Fruit fly (Drosophila melanogaster) whole organism, embryonic: ENCODE results near the gene EMC5.

Source experiments
- ATbp ChIP-seq: fragments of 200-800 bp; sonication (Bioruptor generic); optimal IDR thresholded peaks from 2 replicates; lab custom pipeline; 2017; ENCODE audit warnings: missing biosample characterization, mild to moderate bottlenecking, missing genetic modification characterization, missing genetic modification reagents
- Atf6 ChIP-seq: fragments of 200-800 bp; sonication (Bioruptor generic); IDR thresholded peaks from 2 replicates; pipeline ENCODE4 v1.3.6; 2022; ENCODE audit warnings: missing biosample characterization, missing genetic modification characterization
- Bteb2 ChIP-seq: fragments of 200-800 bp; sonication (Bioruptor generic); optimal IDR thresholded peaks from 2 replicates; lab custom pipeline; 2016; ENCODE audit warnings: missing biosample characterization, missing genetic modification characterization
- CG1024 ChIP-seq: fragments of 200-800 bp; sonication (Bioruptor generic); IDR thresholded peaks from 2 replicates; pipeline ENCODE4 v1.3.6; 2022; ENCODE audit warnings: missing biosample characterization, missing genetic modification characterization
- CG11456 ChIP-seq: fragments of 200-800 bp; sonication (Bioruptor generic); IDR thresholded peaks from 3 replicates; pipeline ENCODE4 v1.3.6; 2022; ENCODE audit warnings: missing biosample characterization, missing genetic modification characterization
- CG12155 ChIP-seq: fragments of 200-800 bp; sonication (Bioruptor generic); optimal IDR thresholded peaks from 3 replicates; lab custom pipeline; 2016; ENCODE audit warnings: missing biosample characterization, missing genetic modification characterization
- CG13287 ChIP-seq: fragments of 200-800 bp; sonication (Bioruptor generic); IDR thresholded peaks from 2 replicates; pipeline ENCODE4 v1.3.6; 2022; ENCODE audit warnings: missing biosample characterization, missing genetic modification characterization; ENCODE audit not compliant: partially characterized antibody
- CG14667 ChIP-seq: fragments of 200-800 bp; sonication (Bioruptor generic); IDR thresholded peaks from 2 replicates; pipeline ENCODE4 v1.3.6; 2022; ENCODE audit warnings: missing biosample characterization, missing genetic modification characterization
- CG16863 ChIP-seq: fragments of 200-800 bp; sonication (Bioruptor generic); optimal IDR thresholded peaks from 3 replicates; lab custom pipeline; 2016; ENCODE audit warnings: missing biosample characterization, missing genetic modification characterization
- CG18599 ChIP-seq: fragments of 200-800 bp; sonication (Bioruptor generic); optimal IDR thresholded peaks from 3 replicates; lab custom pipeline; 2017; ENCODE audit warnings: missing biosample characterization, missing genetic modification characterization, mild to moderate bottlenecking, moderate library complexity, missing genetic modification reagents
- CG31365 ChIP-seq: fragments of 200-800 bp; sonication (Bioruptor generic); optimal IDR thresholded peaks from 2 replicates; lab custom pipeline; 2018; ENCODE audit warnings: missing biosample characterization, mild to moderate bottlenecking, missing genetic modification characterization
- CG31441 ChIP-seq: fragments of 200-800 bp; sonication (Bioruptor generic); IDR thresholded peaks from 2 replicates; pipeline ENCODE4 v1.3.6; 2022; ENCODE audit warnings: missing biosample characterization, missing genetic modification characterization
- CG32767 ChIP-seq: fragments of 200-800 bp; sonication (Bioruptor generic); IDR thresholded peaks from 2 replicates; pipeline ENCODE4 v1.3.6; 2022; ENCODE audit warnings: missing biosample characterization, missing genetic modification characterization
- CG3847 ChIP-seq: fragments of 200-800 bp; sonication (Bioruptor generic); IDR thresholded peaks from 2 replicates; pipeline ENCODE4 v1.3.6; 2022; ENCODE audit warnings: missing biosample characterization, missing genetic modification characterization
- CG6654 ChIP-seq: fragments of 200-800 bp; sonication (Bioruptor generic); optimal IDR thresholded peaks from 2 replicates; lab custom pipeline; 2017; ENCODE audit warnings: missing biosample characterization, mild to moderate bottlenecking, missing genetic modification characterization
- CG6689 ChIP-seq: fragments of 200-800 bp; sonication (Bioruptor generic); IDR thresholded peaks from 2 replicates; pipeline ENCODE4 v1.3.6; 2022; ENCODE audit warnings: missing biosample characterization, missing genetic modification characterization
- CG6791 ChIP-seq: fragments of 200-800 bp; sonication (Bioruptor generic); IDR thresholded peaks from 3 replicates; pipeline ENCODE4 v1.3.6; 2022; ENCODE audit warnings: missing biosample characterization, missing genetic modification characterization; ENCODE audit not compliant: partially characterized antibody
- CG7372 ChIP-seq: fragments of 200-800 bp; sonication (Bioruptor generic); IDR thresholded peaks from 2 replicates; pipeline ENCODE4 v1.3.6; 2022; ENCODE audit warnings: missing biosample characterization, missing genetic modification characterization
- CG7839 ChIP-seq: fragments of 200-800 bp; sonication (Bioruptor generic); optimal IDR thresholded peaks from 3 replicates; lab custom pipeline; 2018; ENCODE audit warnings: missing biosample characterization, mild to moderate bottlenecking, missing genetic modification characterization, moderate library complexity
- CG7928 ChIP-seq: fragments of 200-800 bp; sonication (Bioruptor generic); optimal IDR thresholded peaks from 2 replicates; lab custom pipeline; 2017; ENCODE audit warnings: missing biosample characterization, mild to moderate bottlenecking, missing genetic modification characterization
- CG8281 ChIP-seq: fragments of 200-800 bp; sonication (Bioruptor generic); optimal IDR thresholded peaks from 2 replicates; lab custom pipeline; 2018; ENCODE audit warnings: missing biosample characterization, mild to moderate bottlenecking, missing genetic modification characterization, moderate library complexity
- CG9817 ChIP-seq: fragments of 200-800 bp; sonication (Bioruptor generic); optimal IDR thresholded peaks from 2 replicates; lab custom pipeline; 2018; ENCODE audit warnings: missing biosample characterization, mild to moderate bottlenecking, missing genetic modification characterization, moderate library complexity
- D19A ChIP-seq: fragments of 200-800 bp; optimal IDR thresholded peaks from 3 replicates; lab custom pipeline; 2019; ENCODE audit warnings: missing biosample characterization, mild to moderate bottlenecking, missing genetic modification characterization, moderate library complexity
- HLH3B ChIP-seq: fragments of 200-800 bp; sonication (Bioruptor generic); IDR thresholded peaks from 2 replicates; pipeline ENCODE4 v1.3.6; 2022; ENCODE audit warnings: missing biosample characterization, missing genetic modification characterization
- Hey ChIP-seq: fragments of 200-800 bp; sonication (Bioruptor generic); optimal IDR thresholded peaks from 3 replicates; lab custom pipeline; 2018; ENCODE audit warnings: missing biosample characterization, mild to moderate bottlenecking, missing genetic modification characterization
- Hmr ChIP-seq: fragments of 200-800 bp; sonication (Bioruptor generic); optimal IDR thresholded peaks from 3 replicates; lab custom pipeline; 2017; ENCODE audit warnings: mild to moderate bottlenecking, missing biosample characterization, missing genetic modification reagents, missing genetic modification characterization
- Hsf ChIP-seq: fragments of 200-800 bp; sonication (Bioruptor generic); optimal IDR thresholded peaks from 3 replicates; lab custom pipeline; 2016; ENCODE audit warnings: missing biosample characterization, missing genetic modification characterization
- Oli ChIP-seq: fragments of 200-800 bp; sonication (Bioruptor generic); optimal IDR thresholded peaks from 2 replicates; lab custom pipeline; 2018; ENCODE audit warnings: missing biosample characterization, mild to moderate bottlenecking, missing genetic modification characterization, moderate library complexity
- Rx ChIP-seq: fragments of 200-800 bp; sonication (Bioruptor generic); IDR thresholded peaks from 2 replicates; pipeline ENCODE4 v1.3.6; 2022; ENCODE audit warnings: missing biosample characterization, missing genetic modification characterization
- Spps ChIP-seq: fragments of 200-800 bp; sonication (Bioruptor generic); optimal IDR thresholded peaks from 2 replicates; lab custom pipeline; 2018; ENCODE audit warnings: missing biosample characterization, mild to moderate bottlenecking, missing genetic modification characterization
- Sry-β ChIP-seq: fragments of 200-800 bp; sonication (Bioruptor generic); optimal IDR thresholded peaks from 2 replicates; lab custom pipeline; 2018; ENCODE audit warnings: missing biosample characterization, mild to moderate bottlenecking, missing genetic modification characterization, moderate library complexity
- ab ChIP-seq: fragments of 200-800 bp; sonication (Bioruptor generic); optimal IDR thresholded peaks from 2 replicates; lab custom pipeline; 2016; ENCODE audit warnings: missing biosample characterization, missing genetic modification characterization
- ase ChIP-seq: fragments of 200-800 bp; sonication (Bioruptor generic); IDR thresholded peaks from 3 replicates; pipeline ENCODE4 v1.3.6; 2022; ENCODE audit warnings: missing biosample characterization, missing genetic modification characterization
- br ChIP-seq: fragments of >200 bp; optimal IDR thresholded peaks from 2 replicates; lab custom pipeline; 2017
- btn ChIP-seq: fragments of 200-800 bp; sonication (Bioruptor generic); optimal IDR thresholded peaks from 2 replicates; lab custom pipeline; 2016; ENCODE audit warnings: missing biosample characterization, missing genetic modification characterization
- chm ChIP-seq: fragments of 200-800 bp; sonication (Bioruptor generic); IDR thresholded peaks from 2 replicates; pipeline ENCODE4 v1.3.6; 2022; ENCODE audit warnings: missing biosample characterization, missing genetic modification characterization
- dati ChIP-seq: fragments of 200-800 bp; sonication (Bioruptor generic); IDR thresholded peaks from 2 replicates; pipeline ENCODE4 v1.3.6; 2022; ENCODE audit warnings: missing biosample characterization, missing genetic modification characterization
- dmrt11E ChIP-seq: fragments of 200-800 bp; sonication (Bioruptor generic); optimal IDR thresholded peaks from 3 replicates; lab custom pipeline; 2018; ENCODE audit warnings: missing biosample characterization, mild to moderate bottlenecking, missing genetic modification characterization, moderate library complexity
- dpn ChIP-seq, 2 experiments: fragments of 200-800 bp; sonication (Bioruptor generic); optimal IDR thresholded peaks; 3 replicates each; lab custom pipeline; 2016; ENCODE audit warnings: missing biosample characterization in 2 of 2, missing genetic modification characterization in 2 of 2
- eve ChIP-seq, 2 experiments: fragments of >200 bp; optimal IDR thresholded peaks; 2 replicates each; lab custom pipeline; 2017; ENCODE audit warnings: missing biosample characterization in 2 of 2, missing genetic modification characterization in 2 of 2
- grau ChIP-seq: fragments of 200-800 bp; optimal IDR thresholded peaks from 3 replicates; lab custom pipeline; 2019; ENCODE audit warnings: missing biosample characterization, mild to moderate bottlenecking, missing genetic modification characterization, moderate library complexity
- nmo ChIP-seq: fragments of 200-800 bp; sonication (Bioruptor generic); optimal IDR thresholded peaks from 2 replicates; lab custom pipeline; 2018; ENCODE audit warnings: missing biosample characterization, mild to moderate bottlenecking, missing genetic modification characterization, moderate library complexity
- pum ChIP-seq: fragments of 200-800 bp; sonication (Bioruptor generic); optimal IDR thresholded peaks from 2 replicates; lab custom pipeline; 2016; ENCODE audit warnings: missing biosample characterization, missing genetic modification characterization
- ranshi ChIP-seq: fragments of 200-800 bp; sonication (Bioruptor generic); IDR thresholded peaks from 2 replicates; pipeline ENCODE4 v1.3.6; 2022; ENCODE audit warnings: missing biosample characterization, missing genetic modification characterization
- sc ChIP-seq, 3 experiments: fragments of >200 bp in 2 of 3; fragments of 200-800 bp in 1 of 3; sonication (Bioruptor generic) in 1 of 3; optimal IDR thresholded peaks; 2 replicates in 2 of 3; 3 replicates in 1 of 3; lab custom pipeline; 2017; ENCODE audit warnings: mild to moderate bottlenecking in 1 of 3, missing biosample characterization in 1 of 3, missing genetic modification characterization in 1 of 3, missing genetic modification reagents in 1 of 3
- sob ChIP-seq: fragments of 200-800 bp; sonication (Bioruptor generic); IDR thresholded peaks from 2 replicates; pipeline ENCODE4 v1.3.6; 2022; ENCODE audit warnings: missing biosample characterization, missing genetic modification characterization
- stc ChIP-seq: fragments of 200-800 bp; sonication (Bioruptor generic); IDR thresholded peaks from 2 replicates; pipeline ENCODE4 v1.3.6; 2022; ENCODE audit warnings: missing biosample characterization, missing genetic modification characterization
- tll ChIP-seq, 2 experiments: fragments of 200-800 bp in 1 of 2; fragments of >200 bp in 1 of 2; sonication (Bioruptor generic) in 1 of 2; optimal IDR thresholded peaks; 2 replicates each; lab custom pipeline; 2017 to 2019; ENCODE audit warnings: missing biosample characterization in 2 of 2, missing genetic modification characterization in 2 of 2, mild to moderate bottlenecking in 1 of 2, moderate library complexity in 1 of 2
- vvl ChIP-seq: fragments of 200-800 bp; sonication (Bioruptor generic); IDR thresholded peaks from 2 replicates; pipeline ENCODE4 v1.3.6; 2022; ENCODE audit warnings: missing biosample characterization, missing genetic modification characterization

The EMC5 gene

dm6 chr2L:18987078-18987895 lies at the start of gene EMC5, which contains the start of gene Swip-1 (continued):
- TF ChIP-seq CG7928 (GFP tag; lab: Kevin White, UChicago) (peak; percentile 33), Oli (tag; lab: Kevin White, UChicago) (peak; percentile 24), CG1024 (GFP tag; lab: Robert Waterston, UW) (no peak), CG6791 (GFP tag; lab: Robert Waterston, UW) (peak; percentile 58; the same call in 2 of the 3 replicates), dpn (GFP tag; optimal IDR thresholded peaks at IDR 0.05; lab: Kevin White, UChicago) (peak in 1 of 2 experiments; percentile 53), Bteb2 (GFP tag; lab: Kevin White, UChicago) (no peak), sc (optimal IDR thresholded peaks at IDR 0.05; lab: Kevin White, UChicago) (no peak), sc (GFP tag; optimal IDR thresholded peaks at IDR 0.05; lab: Kevin White, UChicago) (peak; percentile 7), Spps (no peak), CG3847 (peak; percentile 70), vvl (GFP tag; lab: Robert Waterston, UW) (0 out of 2 replicates have a peak, but pooled peaks have one; percentile 61), nmo (GFP tag; lab: Kevin White, UChicago) (peak; percentile 86), CG9817 (peak; percentile 60), btn (GFP tag; lab: Kevin White, UChicago) (no peak), ase (peak; percentile 18; the same call in 1 of the 3 replicates), CG12155 (GFP tag; lab: Kevin White, UChicago) (peak; percentile 38), Hey (tag; lab: Kevin White, UChicago) (no peak), CG16863 (GFP tag; lab: Kevin White, UChicago) (no peak), Rx (0 out of 2 replicates have a peak, but pooled peaks have one; percentile 15), ranshi (GFP tag; lab: Robert Waterston, UW) (peak; percentile 59; the same call in 1 of the 2 replicates), Atf6 (GFP tag; lab: Robert Waterston, UW) (no peak), CG11456 (GFP tag; lab: Robert Waterston, UW) (peak; percentile 80), CG6689 (GFP tag; lab: Robert Waterston, UW) (peak; percentile 66), grau (peak; percentile 77), pum (no peak), dmrt11E (tag; lab: Kevin White, UChicago) (peak; percentile 68), HLH3B (GFP tag; lab: Robert Waterston, UW) (peak; percentile 52; the same call in 1 of the 2 replicates), chm (GFP tag; lab: Robert Waterston, UW) (peak; percentile 87), CG18599 (GFP tag; lab: Kevin White, UChicago) (peak; percentile 47), CG8281 (no peak), ab (GFP tag; lab: Kevin White, UChicago) (no peak), sob (GFP tag; lab: Robert Waterston, UW) (peak; percentile 71), CG7372 (no peak), br (lab: Kevin White, UChicago) (no peak), CG31365 (tag; lab: Kevin White, UChicago) (no peak), Hmr (GFP tag; lab: Kevin White, UChicago) (peak; percentile 58), CG14667 (GFP tag; lab: Robert Waterston, UW) (0 out of 2 replicates have a peak, but pooled peaks have one; percentile 26), CG7839 (tag; lab: Kevin White, UChicago) (peak; percentile 73), CG13287 (peak; percentile 57), ATbp (GFP tag; lab: Kevin White, UChicago) (no peak), CG31441 (GFP tag; lab: Robert Waterston, UW) (peak; percentile 83), dati (no peak), eve (GFP tag; optimal IDR thresholded peaks at IDR 0.05; lab: Kevin White, UChicago) (no peak), tll (GFP tag; optimal IDR thresholded peaks at IDR 0.05; lab: Kevin White, UChicago) (no peak), Sry-β (GFP tag; lab: Kevin White, UChicago) (no peak), Hsf (GFP tag; lab: Kevin White, UChicago) (no peak), CG32767 (GFP tag; lab: Robert Waterston, UW) (0 out of 2 replicates have a peak, but pooled peaks have one; percentile 13), stc (GFP tag; lab: Robert Waterston, UW) (no peak), CG6654 (GFP tag; lab: Kevin White, UChicago) (no peak), D19A (peak; percentile 55)
